Worm (Caenorhabditis elegans): ENCODE results near the gene mex-5.

mex-5 gene

ce11 chrIV:13346078-13346477, 7.4 kb upstream of the mex-5 start:
- TF ChIP-seq gmeb-1 (tag; optimal IDR thresholded peaks at IDR 0.05) (peak; percentile 13), egl-27 (tag; optimal IDR thresholded peaks at IDR 0.05) (no peak), crh-2 (tag; optimal IDR thresholded peaks at IDR 0.05) (no peak), sma-9 (GFP tag; optimal IDR thresholded peaks at IDR 0.05) (peak; percentile 61), sma-9 (tag; optimal IDR thresholded peaks at IDR 0.05) (no peak), aly-2 (tag; optimal IDR thresholded peaks at IDR 0.05) (no peak), fos-1 (tag; optimal IDR thresholded peaks at IDR 0.05) (peak; percentile 73), nhr-129 (tag; optimal IDR thresholded peaks at IDR 0.05) (peak; percentile 63), F13H6.1 (tag; optimal IDR thresholded peaks at IDR 0.05) (peak; percentile 9), nhr-10 (tag; optimal IDR thresholded peaks at IDR 0.05) (no peak)

- no peak for TF ChIP-seq ztf-4 (tag; optimal IDR thresholded peaks at IDR 0.05)
- TF ChIP-seq sma-9 (GFP tag; optimal IDR thresholded peaks at IDR 0.05): peak; percentile 74
- no peak for TF ChIP-seq sma-9 (tag; optimal IDR thresholded peaks at IDR 0.05)
- TF ChIP-seq nhr-129 (tag; optimal IDR thresholded peaks at IDR 0.05): peak; percentile 30
- TF ChIP-seq elt-1 (tag; optimal IDR thresholded peaks at IDR 0.05): no peak
- peak; percentile 21 for TF ChIP-seq gmeb-1 (tag; optimal IDR thresholded peaks at IDR 0.05)
- TF ChIP-seq fos-1 (tag; optimal IDR thresholded peaks at IDR 0.05): peak; percentile 93
- TF ChIP-seq ztf-1 (GFP tag; conservative IDR thresholded peaks at IDR 0.05): no peak
- peak; percentile 43 for TF ChIP-seq crh-2 (tag; optimal IDR thresholded peaks at IDR 0.05)
Observed at ce11 chrIV:13347232-13347715, 6.2 kb upstream of the mex-5 start, which contains the start of gene W02A2.9. W02A2.9 (plus strand) TSS chrIV:13347665.

- no peak for TF ChIP-seq nhr-77 (tag; optimal IDR thresholded peaks at IDR 0.05)
- no peak for TF ChIP-seq ceh-16 (tag; optimal IDR thresholded peaks at IDR 0.05)
- no peak for TF ChIP-seq nhr-6 (tag; optimal IDR thresholded peaks at IDR 0.05)
- no peak for TF ChIP-seq snpc-4 (tag; optimal IDR thresholded peaks at IDR 0.05)
- no peak for TF ChIP-seq mbf-1 (tag; optimal IDR thresholded peaks at IDR 0.05)
- TF ChIP-seq nhr-129 (tag; optimal IDR thresholded peaks at IDR 0.05): no peak
- TF ChIP-seq nhr-21 (tag; optimal IDR thresholded peaks at IDR 0.05): no peak
- TF ChIP-seq zag-1 (tag; optimal IDR thresholded peaks at IDR 0.05): no peak
- no peak for TF ChIP-seq peb-1 (tag; optimal IDR thresholded peaks at IDR 0.05)
- TF ChIP-seq nhr-12 (tag; optimal IDR thresholded peaks at IDR 0.05): no peak
- TF ChIP-seq lin-13 (GFP tag; optimal IDR thresholded peaks at IDR 0.05): no peak
- TF ChIP-seq sma-3 (GFP tag; optimal IDR thresholded peaks at IDR 0.05): no peak
- no peak for TF ChIP-seq lin-11 (tag; optimal IDR thresholded peaks at IDR 0.05)
- no peak for TF ChIP-seq nhr-25 (tag; optimal IDR thresholded peaks at IDR 0.05)
- TF ChIP-seq mab-5 (tag; optimal IDR thresholded peaks at IDR 0.05): no peak
- no peak for TF ChIP-seq egl-27 (tag; optimal IDR thresholded peaks at IDR 0.05)
- TF ChIP-seq Y55F3AM.14 (GFP tag; optimal IDR thresholded peaks at IDR 0.05): no peak
- TF ChIP-seq dmd-4 (tag; optimal IDR thresholded peaks at IDR 0.05): no peak
Observed at ce11 chrIV:13348592-13348991, 4.9 kb upstream of the mex-5 start, which contains the start of gene W02A2.12. W02A2.12 (minus strand) TSS chrIV:13348831.

ce11 chrIV:13354044-13354443, 521 bp downstream of the mex-5 start:
- TF ChIP-seq lin-13 (GFP tag; optimal IDR thresholded peaks at IDR 0.05) (no peak), nhr-77 (tag; optimal IDR thresholded peaks at IDR 0.05) (no peak), ceh-82 (tag; optimal IDR thresholded peaks at IDR 0.05) (no peak), ZK546.5 (tag; optimal IDR thresholded peaks at IDR 0.05) (no peak), crh-2 (tag; optimal IDR thresholded peaks at IDR 0.05) (no peak), mbf-1 (tag; optimal IDR thresholded peaks at IDR 0.05) (no peak), zag-1 (tag; optimal IDR thresholded peaks at IDR 0.05) (no peak), nhr-6 (tag; optimal IDR thresholded peaks at IDR 0.05) (no peak), lin-39 (tag; optimal IDR thresholded peaks at IDR 0.05) (no peak), dmd-4 (tag; optimal IDR thresholded peaks at IDR 0.05) (no peak), egl-27 (tag; optimal IDR thresholded peaks at IDR 0.05) (no peak), peb-1 (tag; optimal IDR thresholded peaks at IDR 0.05) (no peak), nhr-12 (tag; optimal IDR thresholded peaks at IDR 0.05) (no peak), Y55F3AM.14 (GFP tag; optimal IDR thresholded peaks at IDR 0.05) (no peak)

- TF ChIP-seq gmeb-1 (tag; optimal IDR thresholded peaks at IDR 0.05) (no peak), skn-1 (tag; optimal IDR thresholded peaks at IDR 0.05) (no peak), sma-3 (GFP tag; optimal IDR thresholded peaks at IDR 0.05) (no peak), ama-1 (optimal IDR thresholded peaks at IDR 0.05) (no peak), ZK546.5 (tag; optimal IDR thresholded peaks at IDR 0.05) (no peak), nhr-23 (tag; optimal IDR thresholded peaks at IDR 0.05) (no peak)
Observed at ce11 chrIV:13356005-13356404, 2.5 kb downstream of the mex-5 start.
